Worm (Caenorhabditis elegans): Measurements from ENCODE around the gene F14H3.5.

ce11 chrV:16020042-16020441, 36.8 kb downstream of the F14H3.5 start, which contains the start of gene srx-44:
- TF ChIP-seq pha-4 (tag; optimal IDR thresholded peaks at IDR 0.05), result no peak
- TF ChIP-seq sox-4 (tag; optimal IDR thresholded peaks at IDR 0.05), result no peak
- no peak for TF ChIP-seq ref-2 (tag; optimal IDR thresholded peaks at IDR 0.05)
- no peak for TF ChIP-seq hlh-15 (tag; optimal IDR thresholded peaks at IDR 0.05)
- TF ChIP-seq nfya-1 (tag; optimal IDR thresholded peaks at IDR 0.05), result no peak
- no peak for TF ChIP-seq mec-3 (tag; optimal IDR thresholded peaks at IDR 0.05; ENCODE audit: borderline replicate concordance)
- no peak for TF ChIP-seq pat-9 (tag; optimal IDR thresholded peaks at IDR 0.05)
- no peak for TF ChIP-seq pag-3 (tag; optimal IDR thresholded peaks at IDR 0.05; ENCODE audit: borderline replicate concordance)
- TF ChIP-seq ceh-14 (tag; optimal IDR thresholded peaks at IDR 0.05), result no peak
